Worm (Caenorhabditis elegans) whole organism, L4 larva: ENCODE measurements around the gene dgk-4.

Experiments
- D1046.2 ChIP-seq: fragments of 200-800 bp; sonication (Bioruptor generic); IDR thresholded peaks from 2 replicates; pipeline ENCODE4 v1.3.6; 2022; ENCODE audit warnings: missing genetic modification characterization, missing compliant biosample characterization
- aha-1 ChIP-seq: fragments of 150-350 bp; peaks from one replicate; lab custom pipeline; 2014; ENCODE audit warnings: missing biosample characterization, missing genetic modification characterization
- fos-1 ChIP-seq: fragments of 150-350 bp; optimal IDR thresholded peaks from 2 replicates; lab custom pipeline; 2014; ENCODE audit warnings: missing biosample characterization, missing genetic modification characterization
- hmg-1.1 ChIP-seq: fragments of 200-800 bp; sonication (Bioruptor generic); IDR thresholded peaks from 2 replicates; pipeline ENCODE4 v1.3.6; 2022; ENCODE audit warnings: missing genetic modification reagents, missing genetic modification characterization, missing compliant biosample characterization
- lim-7 ChIP-seq: fragments of 200-800 bp; sonication (Bioruptor generic); IDR thresholded peaks from 2 replicates; pipeline ENCODE4 v1.3.6; 2022; ENCODE audit warnings: missing genetic modification characterization, missing compliant biosample characterization
- snpc-4 ChIP-seq: fragments of 150-350 bp; optimal IDR thresholded peaks from 2 replicates; lab custom pipeline; 2014; ENCODE audit warnings: missing biosample characterization, missing genetic modification characterization
- unc-130 ChIP-seq: sonication (generic microtip); optimal IDR thresholded peaks from 2 replicates; lab custom pipeline; 2016; ENCODE audit warnings: missing genetic modification reagents, missing genetic modification characterization, missing compliant biosample characterization
- unc-39 ChIP-seq: sonication (generic microtip); optimal IDR thresholded peaks from 2 replicates; lab custom pipeline; 2017; ENCODE audit warnings: missing biosample characterization, missing genetic modification characterization

- no peak for TF ChIP-seq unc-130 (GFP tag; lab: Kevin White, UChicago)
- no peak for TF ChIP-seq hmg-1.1 (GFP tag; lab: Robert Waterston, UW)
- no peak for TF ChIP-seq lim-7 (GFP tag; lab: Robert Waterston, UW)
- no peak for TF ChIP-seq D1046.2 (GFP tag; lab: Robert Waterston, UW)
- TF ChIP-seq unc-39 (tag; lab: Kevin White, UChicago): no peak
- peak; percentile 38 for TF ChIP-seq aha-1 (tag; lab: Kevin White, UChicago)
- no peak for TF ChIP-seq fos-1 (tag; lab: Kevin White, UChicago)
- no peak for TF ChIP-seq snpc-4 (tag; lab: Kevin White, UChicago)
These were observed 45.8 kb upstream of the dgk-4 start, which contains the start of gene catp-7 for ce11 chrIV:8585076-8586033.
